Worm (Caenorhabditis elegans): ENCODE results near the gene srw-68.
"Not testable (repeated sequence)": the region's sequence is repeated elsewhere in the genome, so short reads cannot be mapped to it uniquely, and the experiment has no call there.

The srw-68 gene

DNA sequence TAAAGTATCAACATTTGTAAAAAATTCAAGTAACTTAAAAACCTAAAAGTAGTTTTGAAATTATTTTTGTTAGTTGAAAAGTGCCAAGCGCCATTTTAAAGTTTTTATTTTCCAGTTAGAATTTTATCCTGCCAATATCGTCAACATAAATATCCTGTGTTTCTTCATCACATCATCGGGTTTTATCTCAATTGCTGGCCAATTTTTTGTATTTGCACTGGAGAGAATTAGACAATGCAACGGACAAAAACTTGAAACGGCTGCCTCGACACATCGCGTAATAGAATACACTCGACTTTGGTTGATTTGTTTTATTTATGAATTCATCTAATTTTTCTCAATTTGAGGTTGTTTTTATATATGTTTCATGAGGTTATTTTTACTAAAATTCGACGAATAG is 28.5 kb upstream of the srw-68 start, which contains the start of gene F25E5.2:
F25E5.2 (plus strand) TSS at position 301 of the 400 bp plus-strand sequence.
- TF ChIP-seq fkh-10 (GFP tag; optimal IDR thresholded peaks at IDR 0.05): no peak
- no peak for TF ChIP-seq nhr-28 (tag; optimal IDR thresholded peaks at IDR 0.05)
- TF ChIP-seq nhr-67 (tag; optimal IDR thresholded peaks at IDR 0.05): no peak
- TF ChIP-seq nfya-1 (tag; optimal IDR thresholded peaks at IDR 0.05; ENCODE audit: insufficient read depth): no peak
- TF ChIP-seq mml-1 (tag; optimal IDR thresholded peaks at IDR 0.05): no peak

DNA sequence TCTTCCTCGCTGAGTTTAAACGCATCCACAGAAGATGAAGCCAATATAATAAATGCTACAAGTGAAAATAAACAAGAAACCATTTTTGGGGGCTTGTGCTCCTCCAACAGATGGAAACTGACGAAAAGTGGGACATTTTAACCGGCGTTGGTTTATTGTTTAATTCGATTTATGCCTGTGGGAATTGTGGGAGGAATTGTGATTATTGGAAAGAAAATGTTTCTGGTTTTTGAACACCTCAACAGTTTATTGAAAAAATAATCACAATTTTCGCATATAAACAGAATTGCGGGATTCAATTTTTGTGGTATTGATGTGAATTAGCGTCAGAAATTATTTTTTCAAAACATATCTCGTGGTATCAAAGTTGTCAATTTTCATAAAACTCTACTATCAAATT is 27.7 kb upstream of the srw-68 start, which contains the start of gene try-8:
try-8 (minus strand) TSS at position 101 of the 400 bp plus-strand sequence.
- no peak for TF ChIP-seq nhr-11 (tag; optimal IDR thresholded peaks at IDR 0.05)
- no peak for TF ChIP-seq elt-3 (tag; optimal IDR thresholded peaks at IDR 0.05)
- TF ChIP-seq daf-12 (tag; optimal IDR thresholded peaks at IDR 0.05): no peak

DNA sequence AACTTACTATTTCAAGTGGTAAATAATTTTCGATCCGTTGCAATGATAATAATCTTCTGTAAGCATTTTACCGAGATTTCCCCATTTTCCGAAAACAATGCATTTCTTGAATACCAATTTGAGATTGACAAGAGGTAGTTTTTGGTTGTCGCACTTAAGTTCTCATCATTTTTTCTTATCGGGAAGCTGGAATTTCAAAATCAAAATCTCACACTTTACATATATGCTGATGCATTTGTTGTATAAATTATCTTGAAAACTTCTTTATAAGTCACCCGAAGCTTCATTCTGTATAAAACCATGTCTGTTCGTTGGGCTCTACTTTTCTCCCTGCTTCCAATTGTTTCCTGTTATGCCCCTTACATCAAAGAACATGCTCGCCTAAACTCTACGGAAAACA is 24.9 kb upstream of the srw-68 start, which contains the start of gene try-11:
try-11 (plus strand) TSS at position 301 of the 400 bp plus-strand sequence.
- no peak for TF ChIP-seq nhr-12 (tag; optimal IDR thresholded peaks at IDR 0.05)
- TF ChIP-seq nhr-11 (tag; optimal IDR thresholded peaks at IDR 0.05): no peak
- TF ChIP-seq nhr-237 (tag; optimal IDR thresholded peaks at IDR 0.05): no peak
- TF ChIP-seq ceh-28 (tag; optimal IDR thresholded peaks at IDR 0.05): no peak
- TF ChIP-seq lin-15B (tag; optimal IDR thresholded peaks at IDR 0.05): no peak
- no peak for TF ChIP-seq ztf-11 (tag; optimal IDR thresholded peaks at IDR 0.05)

DNA sequence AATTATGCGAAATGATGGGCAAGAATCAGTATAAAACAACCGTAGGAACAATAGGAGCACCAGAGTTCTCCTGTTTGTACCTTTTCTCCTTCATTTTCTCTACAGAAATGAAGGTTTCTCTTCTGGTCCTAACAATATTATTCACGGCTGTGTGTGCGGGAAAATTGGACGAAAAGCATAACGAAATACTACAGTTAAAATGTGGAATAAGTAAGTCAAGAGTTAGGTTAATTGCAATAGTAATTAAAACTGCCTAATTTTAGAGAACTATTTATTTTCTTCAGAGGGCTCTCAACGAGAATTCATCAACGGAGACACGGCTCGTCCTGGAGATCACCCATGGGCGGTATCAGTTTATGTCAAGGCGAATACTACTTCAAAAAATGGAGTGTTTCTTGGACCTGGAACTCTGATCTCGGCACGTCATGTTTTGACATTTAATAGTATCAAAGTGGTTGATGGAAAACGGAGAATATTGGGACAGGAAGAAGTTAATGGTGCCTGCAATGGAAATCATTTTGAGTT is 22.9 kb upstream of the srw-68 start, which contains the start of gene try-12:
try-12 (plus strand) TSS at position 51 of the 525 bp plus-strand sequence.
- TF ChIP-seq snpc-4 (tag; optimal IDR thresholded peaks at IDR 0.05): no peak
- TF ChIP-seq egl-5 (tag; optimal IDR thresholded peaks at IDR 0.05): no peak
- no peak for TF ChIP-seq jun-1 (tag; optimal IDR thresholded peaks at IDR 0.05)
- no peak for TF ChIP-seq pha-4 (tag; optimal IDR thresholded peaks at IDR 0.05)
- no peak for TF ChIP-seq mdl-1 (tag; optimal IDR thresholded peaks at IDR 0.05)

DNA sequence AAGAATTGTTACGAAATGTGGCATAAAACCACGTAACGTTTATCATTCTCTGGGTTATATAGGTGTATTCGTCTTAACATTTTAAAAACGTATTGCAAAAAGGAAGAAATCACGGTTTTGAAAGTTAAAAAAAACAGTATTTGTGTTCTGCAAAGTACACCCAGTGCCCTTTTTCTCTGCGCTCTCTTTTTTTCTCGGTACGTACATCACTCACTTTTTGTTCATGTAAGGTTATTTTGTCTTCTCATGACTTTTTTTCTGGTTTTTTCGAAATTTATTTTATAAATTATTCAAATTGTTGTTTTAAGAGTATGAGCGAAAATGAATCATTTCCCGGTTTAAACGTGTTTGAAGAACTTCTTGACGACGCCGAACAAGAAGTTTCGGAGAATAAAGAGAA is 20.5 kb upstream of the srw-68 start, which contains the start of gene F25E5.5:
F25E5.5 (plus strand) TSS at position 301 of the 400 bp plus-strand sequence.
- no peak for TF ChIP-seq snpc-4 (tag; optimal IDR thresholded peaks at IDR 0.05)
- no peak for TF ChIP-seq R02D3.7 (tag; optimal IDR thresholded peaks at IDR 0.05)
- no peak for TF ChIP-seq nfya-1 (tag; optimal IDR thresholded peaks at IDR 0.05; ENCODE audit: insufficient read depth)
- no peak for TF ChIP-seq ceh-9 (tag; optimal IDR thresholded peaks at IDR 0.05)
- TF ChIP-seq tbx-2 (tag; optimal IDR thresholded peaks at IDR 0.05): no peak
- TF ChIP-seq nhr-76 (tag; optimal IDR thresholded peaks at IDR 0.05): no peak
- no peak for TF ChIP-seq ceh-28 (tag; optimal IDR thresholded peaks at IDR 0.05)
- TF ChIP-seq fos-1 (tag; optimal IDR thresholded peaks at IDR 0.05): no peak
- no peak for TF ChIP-seq pqm-1 (tag; optimal IDR thresholded peaks at IDR 0.05)
- no peak for TF ChIP-seq ama-1 (optimal IDR thresholded peaks at IDR 0.05)
- TF ChIP-seq jun-1 (tag; optimal IDR thresholded peaks at IDR 0.05): no peak
- TF ChIP-seq ZK546.5 (tag; optimal IDR thresholded peaks at IDR 0.05): no peak
- TF ChIP-seq elt-3 (tag; optimal IDR thresholded peaks at IDR 0.05): no peak
- TF ChIP-seq nhr-12 (tag; optimal IDR thresholded peaks at IDR 0.05): no peak

DNA sequence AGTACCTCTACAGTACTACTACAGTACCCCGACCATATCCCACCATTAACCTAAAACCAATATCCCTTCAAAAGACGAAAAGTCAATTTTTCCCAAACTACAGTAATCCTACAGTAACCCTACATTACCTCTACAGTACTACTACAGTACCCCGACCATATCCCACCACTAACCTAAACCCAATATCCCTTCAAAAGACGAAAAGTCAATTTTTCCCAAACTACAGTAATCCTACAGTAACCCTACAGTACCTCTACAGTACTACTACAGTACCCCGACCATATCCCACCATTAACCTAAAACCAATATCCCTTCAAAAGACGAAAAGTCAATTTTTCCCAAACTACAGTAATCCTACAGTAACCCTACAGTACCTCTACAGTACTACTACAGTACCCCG is 17.8 kb upstream of the srw-68 start, which contains the start of gene nhr-141:
nhr-141 (plus strand) TSS at position 331 of the 400 bp plus-strand sequence.
- not testable (repeated sequence) for TF ChIP-seq nhr-28, skn-1, snpc-4 (tag; optimal IDR thresholded peaks at IDR 0.05)

DNA sequence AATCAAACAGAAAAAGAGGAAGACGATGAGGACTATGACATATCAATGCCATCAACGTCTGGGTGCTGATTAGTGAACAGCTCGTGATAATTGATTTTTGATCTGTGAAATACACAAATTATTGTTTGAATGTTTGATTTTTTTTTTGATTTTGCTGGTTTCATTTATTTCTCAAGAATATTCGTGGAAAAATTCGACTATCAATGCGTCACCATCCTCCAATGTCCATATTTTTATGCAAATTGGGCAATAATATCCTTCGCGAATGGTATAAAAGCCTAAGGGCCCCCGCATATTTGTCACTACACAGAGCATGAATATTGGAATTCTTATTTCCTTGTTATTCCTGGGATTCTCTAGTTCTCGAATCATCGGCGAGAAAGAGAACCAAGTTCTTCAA is 13.3 kb upstream of the srw-68 start, which contains the start of gene try-13:
try-13 (plus strand) TSS at position 301 of the 400 bp plus-strand sequence.
- TF ChIP-seq egl-27 (tag; optimal IDR thresholded peaks at IDR 0.05) (no peak), ZK546.5 (tag; optimal IDR thresholded peaks at IDR 0.05) (no peak), fkh-10 (GFP tag; optimal IDR thresholded peaks at IDR 0.05) (no peak), nhr-76 (tag; optimal IDR thresholded peaks at IDR 0.05) (no peak), ztf-4 (tag; optimal IDR thresholded peaks at IDR 0.05) (no peak), pha-4 (tag; optimal IDR thresholded peaks at IDR 0.05) (no peak), unc-62 (GFP tag; optimal IDR thresholded peaks at IDR 0.05) (no peak), daf-12 (tag; optimal IDR thresholded peaks at IDR 0.05) (no peak), nhr-25 (tag; optimal IDR thresholded peaks at IDR 0.05) (no peak), elt-2 (tag; optimal IDR thresholded peaks at IDR 0.05) (no peak), skn-1 (tag; optimal IDR thresholded peaks at IDR 0.05) (no peak), ceh-28 (tag; optimal IDR thresholded peaks at IDR 0.05) (no peak), aly-2 (tag; optimal IDR thresholded peaks at IDR 0.05) (no peak), fos-1 (tag; optimal IDR thresholded peaks at IDR 0.05) (no peak), nhr-237 (tag; optimal IDR thresholded peaks at IDR 0.05) (no peak)
